Worm (Caenorhabditis elegans) whole organism, L3 larva: Measurements from ENCODE around the gene lin-31.
A peak's percentile ranks its signal among the peaks of the same experiment; 100 is the strongest.

Experiments
- R02D3.7 ChIP-seq: fragments of 150-350 bp; optimal IDR thresholded peaks from 2 replicates; lab custom pipeline; 2014; ENCODE audit warnings: missing biosample characterization, missing genetic modification characterization
- ZK546.5 ChIP-seq: sonication (generic microtip); optimal IDR thresholded peaks from 2 replicates; lab custom pipeline; 2017; ENCODE audit warnings: missing biosample characterization, missing genetic modification characterization
- ama-1 ChIP-seq: fragments of 150-350 bp; optimal IDR thresholded peaks from 2 replicates; lab custom pipeline; 2018
- ceh-16 ChIP-seq: sonication (generic microtip); optimal IDR thresholded peaks from 2 replicates; lab custom pipeline; 2017; ENCODE audit warnings: missing biosample characterization, missing genetic modification characterization
- ceh-9 ChIP-seq: sonication (generic microtip); optimal IDR thresholded peaks from 2 replicates; lab custom pipeline; 2018; ENCODE audit warnings: missing biosample characterization, missing genetic modification characterization
- daf-12 ChIP-seq: fragments of 150-350 bp; optimal IDR thresholded peaks from 2 replicates; lab custom pipeline; 2014; ENCODE audit warnings: missing biosample characterization, missing genetic modification reagents, missing genetic modification characterization
- egl-27 ChIP-seq: sonication (generic microtip); optimal IDR thresholded peaks from 4 replicates; lab custom pipeline; 2017; ENCODE audit warnings: missing biosample characterization, missing genetic modification reagents, missing genetic modification characterization
- egl-5 ChIP-seq: fragments of 150-350 bp; optimal IDR thresholded peaks from 2 replicates; lab custom pipeline; 2017; ENCODE audit warnings: missing biosample characterization, missing genetic modification reagents, missing genetic modification characterization, inconsistent platforms
- elt-1 ChIP-seq: fragments of 150-350 bp; optimal IDR thresholded peaks from 2 replicates; lab custom pipeline; 2014; ENCODE audit warnings: missing biosample characterization, missing genetic modification characterization
- elt-2 ChIP-seq: sonication (generic microtip); optimal IDR thresholded peaks from 2 replicates; lab custom pipeline; 2016; ENCODE audit warnings: missing genetic modification reagents, mild to moderate bottlenecking, missing genetic modification characterization, missing compliant biosample characterization
- eor-1 ChIP-seq, 2 experiments: fragments of 150-350 bp; optimal IDR thresholded peaks; 2 replicates each; lab custom pipeline; 2014 to 2018; ENCODE audit warnings: missing biosample characterization in 2 of 2, missing genetic modification characterization in 2 of 2
- fkh-2 ChIP-seq: fragments of 150-350 bp; optimal IDR thresholded peaks from 2 replicates; lab custom pipeline; 2014; ENCODE audit warnings: missing biosample characterization, missing genetic modification reagents, missing genetic modification characterization
- fos-1 ChIP-seq: fragments of 150-350 bp; optimal IDR thresholded peaks from 2 replicates; lab custom pipeline; 2014; ENCODE audit warnings: missing biosample characterization, missing genetic modification characterization
- lin-15B ChIP-seq: fragments of 150-350 bp; optimal IDR thresholded peaks from 2 replicates; lab custom pipeline; 2014; ENCODE audit warnings: missing biosample characterization, missing genetic modification characterization
- lin-39 ChIP-seq: fragments of 150-350 bp; optimal IDR thresholded peaks from 2 replicates; lab custom pipeline; 2018; ENCODE audit warnings: missing biosample characterization, missing genetic modification reagents, missing genetic modification characterization
- lsy-12 ChIP-seq: sonication (generic microtip); optimal IDR thresholded peaks from 2 replicates; lab custom pipeline; 2016; ENCODE audit warnings: mild to moderate bottlenecking, missing genetic modification characterization, missing compliant biosample characterization
- mml-1 ChIP-seq: fragments of 150-350 bp; sonication (generic microtip); optimal IDR thresholded peaks from 3 replicates; lab custom pipeline; 2014; ENCODE audit warnings: missing biosample characterization, missing genetic modification characterization
- nfya-1 ChIP-seq: sonication (generic microtip); optimal IDR thresholded peaks from 2 replicates; lab custom pipeline; 2017; ENCODE audit warnings: missing genetic modification characterization, mild to moderate bottlenecking, missing compliant biosample characterization, antibody characterized with exemption, moderate library complexity; ENCODE audit not compliant: insufficient read depth
- nhr-12 ChIP-seq: fragments of 150-350 bp; optimal IDR thresholded peaks from 2 replicates; lab custom pipeline; 2014; ENCODE audit warnings: missing biosample characterization, missing genetic modification characterization
- nhr-237 ChIP-seq: fragments of 150-350 bp; optimal IDR thresholded peaks from 2 replicates; lab custom pipeline; 2014; ENCODE audit warnings: missing biosample characterization, missing genetic modification characterization
- nhr-43 ChIP-seq: sonication (generic microtip); optimal IDR thresholded peaks from 2 replicates; lab custom pipeline; 2016; ENCODE audit warnings: mild to moderate bottlenecking, missing genetic modification characterization, missing compliant biosample characterization; ENCODE audit not compliant: poor library complexity, severe bottlenecking
- nhr-77 ChIP-seq: fragments of 150-350 bp; optimal IDR thresholded peaks from 2 replicates; lab custom pipeline; 2014; ENCODE audit warnings: missing biosample characterization, missing genetic modification characterization
- pha-4 ChIP-seq: fragments of 150-350 bp; optimal IDR thresholded peaks from 2 replicates; lab custom pipeline; 2014; ENCODE audit warnings: missing biosample characterization, missing genetic modification reagents, missing genetic modification characterization
- pqm-1 ChIP-seq: fragments of 150-350 bp; optimal IDR thresholded peaks from 2 replicates; lab custom pipeline; 2017; ENCODE audit warnings: missing biosample characterization, missing genetic modification characterization, inconsistent platforms
- sea-2 ChIP-seq: fragments of 150-350 bp; sonication (generic microtip); optimal IDR thresholded peaks from 4 replicates; lab custom pipeline; 2014; ENCODE audit warnings: missing biosample characterization, missing genetic modification reagents, missing genetic modification characterization
- skn-1 ChIP-seq: fragments of 150-350 bp; optimal IDR thresholded peaks from 2 replicates; lab custom pipeline; 2014; ENCODE audit warnings: missing biosample characterization, missing genetic modification characterization
- tbx-2 ChIP-seq: sonication (generic microtip); optimal IDR thresholded peaks from 2 replicates; lab custom pipeline; 2016; ENCODE audit warnings: mild to moderate bottlenecking, missing genetic modification characterization, missing compliant biosample characterization
- unc-39 ChIP-seq: sonication (generic microtip); optimal IDR thresholded peaks from 4 replicates; lab custom pipeline; 2017; ENCODE audit warnings: missing biosample characterization, missing genetic modification characterization
- zag-1 ChIP-seq: fragments of 150-350 bp; optimal IDR thresholded peaks from 2 replicates; lab custom pipeline; 2014; ENCODE audit warnings: missing biosample characterization, missing genetic modification characterization
- ztf-4 ChIP-seq: fragments of 150-350 bp; optimal IDR thresholded peaks from 2 replicates; lab custom pipeline; 2014; ENCODE audit warnings: missing biosample characterization, missing genetic modification characterization

The lin-31 gene

DNA sequence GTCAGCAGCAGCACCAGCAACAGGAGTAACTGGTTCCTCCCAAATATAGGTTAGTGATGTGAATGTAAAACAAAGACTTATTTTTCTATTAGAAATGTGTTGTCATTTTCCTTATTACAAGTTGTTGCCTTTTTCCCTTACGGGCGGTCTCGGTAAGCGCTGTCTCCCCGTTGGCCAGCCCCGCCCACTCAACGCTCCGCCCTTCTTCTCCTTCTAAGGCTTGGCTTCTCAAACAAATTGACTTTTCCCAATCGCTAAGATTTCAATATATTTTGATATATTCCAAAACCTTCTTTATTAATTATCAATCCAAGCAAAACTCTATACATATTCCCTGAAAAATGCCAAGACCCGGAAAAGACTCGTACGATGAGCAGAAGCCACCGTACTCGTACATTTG, at the start of gene lin-31:
lin-31 (plus strand) TSS at position 237 of the 400 bp plus-strand sequence.
- TF ChIP-seq lin-39 (tag; lab: Kevin White, UChicago) (no peak), zag-1 (no peak), ceh-9 (no peak), ztf-4 (tag; lab: Kevin White, UChicago) (no peak), ama-1 (lab: Kevin White, UChicago) (no peak), nfya-1 (tag; lab: Kevin White, UChicago) (peak; percentile 76)

DNA sequence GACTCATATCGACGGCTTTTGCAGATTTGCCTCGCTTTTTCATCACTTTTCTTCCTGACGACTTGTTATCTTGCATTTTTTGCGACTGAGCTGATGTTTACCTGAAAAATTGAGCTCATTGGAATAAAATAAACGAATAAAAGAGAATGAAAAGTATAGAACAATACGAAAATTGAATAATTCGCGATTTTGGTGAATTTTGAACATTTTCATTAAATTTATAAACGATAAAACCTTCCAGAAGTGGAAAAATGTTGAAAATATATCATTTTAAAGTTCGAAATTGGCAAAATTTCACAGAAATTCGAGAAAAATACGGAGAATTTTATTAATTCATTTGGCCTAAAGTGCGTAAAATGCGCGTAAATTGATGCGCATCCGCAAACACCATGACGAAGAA, 48.7 kb upstream of the lin-31 start, which contains the start of gene Y14H12B.2:
Y14H12B.2 (minus strand) TSS at position 101 of the 400 bp plus-strand sequence.
- TF ChIP-seq elt-1 (tag; lab: Kevin White, UChicago), result no peak
- TF ChIP-seq ama-1 (lab: Kevin White, UChicago), result no peak
- TF ChIP-seq nhr-43 (tag; lab: Kevin White, UChicago), result no peak
- TF ChIP-seq fos-1, result no peak
- no peak for TF ChIP-seq eor-1 (tag; optimal IDR thresholded peaks at IDR 0.05; lab: Kevin White, UChicago)
- TF ChIP-seq pha-4 (tag; lab: Kevin White, UChicago), result no peak
- no peak for TF ChIP-seq mml-1 (tag; lab: Kevin White, UChicago)
- TF ChIP-seq skn-1 (tag; lab: Kevin White, UChicago), result no peak
- TF ChIP-seq sea-2 (GFP tag; lab: Kevin White, UChicago), result no peak
- TF ChIP-seq unc-39 (tag; lab: Kevin White, UChicago), result no peak
- no peak for TF ChIP-seq elt-2 (tag; lab: Kevin White, UChicago)
- no peak for TF ChIP-seq egl-27
- no peak for TF ChIP-seq egl-5 (tag; lab: Kevin White, UChicago)
- no peak for TF ChIP-seq ztf-4 (tag; lab: Kevin White, UChicago)
- TF ChIP-seq ZK546.5 (tag; lab: Kevin White, UChicago), result no peak
- TF ChIP-seq ceh-16 (tag; lab: Kevin White, UChicago), result no peak
- no peak for TF ChIP-seq nhr-77 (tag; lab: Kevin White, UChicago)

DNA sequence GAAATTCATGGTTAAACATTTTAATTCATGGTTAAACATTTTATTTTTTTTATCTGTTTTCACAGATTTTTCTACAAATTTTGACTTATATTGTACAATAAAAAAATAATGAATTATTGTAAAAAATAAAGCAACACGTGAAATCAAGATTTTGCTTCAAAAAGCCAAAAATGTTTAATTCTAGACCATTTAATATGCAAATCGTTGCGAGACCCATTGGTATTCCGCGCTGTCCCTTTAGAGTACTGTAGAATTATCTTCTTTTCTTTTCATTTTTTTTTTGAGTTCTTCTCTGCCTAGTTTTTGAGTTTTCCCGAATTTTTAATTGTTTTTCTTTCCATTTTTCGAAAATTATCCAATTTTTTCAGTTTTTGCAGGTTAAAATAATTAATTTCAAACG, 48.3 kb upstream of the lin-31 start, which contains the start of gene Y14H12B.1:
Y14H12B.1 (plus strand) TSS at position 363 of the 400 bp plus-strand sequence.
- TF ChIP-seq nhr-237 (no peak), lsy-12 (tag; lab: Kevin White, UChicago) (no peak), ztf-4 (tag; lab: Kevin White, UChicago) (no peak), skn-1 (tag; lab: Kevin White, UChicago) (no peak), ceh-9 (no peak), fkh-2 (tag; lab: Kevin White, UChicago) (no peak), pqm-1 (tag; lab: Kevin White, UChicago) (no peak), nfya-1 (tag; lab: Kevin White, UChicago) (no peak), R02D3.7 (no peak), lin-39 (tag; lab: Kevin White, UChicago) (no peak), pha-4 (tag; lab: Kevin White, UChicago) (no peak), nhr-12 (tag; lab: Kevin White, UChicago) (no peak), daf-12 (no peak)

DNA sequence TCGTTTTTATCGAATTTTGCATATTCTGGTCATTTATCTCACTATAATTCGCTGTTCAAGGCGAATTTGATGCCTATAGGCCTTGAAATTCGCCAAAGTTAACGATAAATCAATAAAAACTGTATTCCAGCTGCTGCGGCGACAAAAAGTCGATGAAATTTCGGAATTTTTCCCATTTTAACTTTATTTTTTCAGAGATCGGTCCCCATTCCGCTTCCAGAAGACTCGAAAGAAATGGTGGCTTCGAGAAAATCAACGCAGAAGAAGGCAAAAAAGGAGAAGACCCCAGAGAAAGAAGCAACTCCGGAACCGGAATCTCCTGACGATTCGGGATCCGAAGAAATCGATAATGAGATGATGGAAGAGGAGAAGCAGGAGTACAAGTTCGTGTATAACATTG, 47.3 kb upstream of the lin-31 start:
- no peak for TF ChIP-seq fkh-2 (tag; lab: Kevin White, UChicago)
- TF ChIP-seq ZK546.5 (tag; lab: Kevin White, UChicago), result no peak
- TF ChIP-seq lin-39 (tag; lab: Kevin White, UChicago), result no peak

DNA sequence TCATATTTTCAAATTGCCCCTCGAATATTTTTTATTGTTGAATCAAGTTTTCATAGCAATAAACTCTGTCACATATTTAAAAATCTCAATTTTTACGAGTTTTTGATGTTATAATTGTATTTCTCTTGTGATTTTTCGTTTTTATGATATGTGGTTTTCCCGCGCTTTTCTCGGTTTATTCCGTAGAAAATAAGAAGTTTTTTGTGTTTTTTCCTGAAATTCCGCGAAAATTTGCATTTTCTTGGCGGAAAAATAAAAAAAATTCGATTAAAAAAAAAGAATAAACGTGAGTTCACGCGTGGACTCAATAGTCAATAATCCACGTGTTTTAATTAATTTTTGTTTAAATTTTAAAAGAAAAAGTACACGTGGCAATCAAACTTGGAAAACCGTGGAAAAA, 46.4 kb upstream of the lin-31 start:
- no peak for TF ChIP-seq nhr-77 (tag; lab: Kevin White, UChicago)
- no peak for TF ChIP-seq lin-15B (tag; lab: Kevin White, UChicago)
- no peak for TF ChIP-seq mml-1 (tag; lab: Kevin White, UChicago)
- TF ChIP-seq tbx-2, result no peak

ce11 chrII:3947404-3947803, 34.9 kb upstream of the lin-31 start:
- TF ChIP-seq nfya-1 (tag; lab: Kevin White, UChicago) (peak; percentile 83), nhr-43 (tag; lab: Kevin White, UChicago) (no peak)
